Fruit fly (Drosophila melanogaster) S2 (cell line): ENCODE results near the gene LManI.

Experiments
- CG8478 ChIP-seq: fragments of >200 bp; optimal IDR thresholded peaks from 2 replicates; lab custom pipeline; 2018
- CTCF ChIP-seq, 2 experiments: fragments of >200 bp; optimal IDR thresholded peaks; 2 replicates each; lab custom pipeline; 2018

- TF ChIP-seq CG8478 (lab: Kevin White, UChicago), result no peak
- TF ChIP-seq CTCF (optimal IDR thresholded peaks at IDR 0.05; lab: Kevin White, UChicago), result no peak
Observed at dm6 chr2L:10488484-10489223, 31.6 kb upstream of the LManI start, which contains the start of the genes Cog4 and CG6144.
